Worm (Caenorhabditis elegans) whole organism, mixed stage, embryonic: Measurements from ENCODE around the gene T22F3.12.

ENCODE experiments used
- bed-3 ChIP-seq: fragments of 200-800 bp; sonication (Bioruptor generic); optimal IDR thresholded peaks from 3 replicates; lab custom pipeline; 2018; ENCODE audit warnings: mild to moderate bottlenecking, missing genetic modification characterization, moderate library complexity, missing compliant biosample characterization
- ceh-43 ChIP-seq: fragments of 200-800 bp; sonication (Bioruptor generic); optimal IDR thresholded peaks from 2 replicates; lab custom pipeline; 2018; ENCODE audit warnings: mild to moderate bottlenecking, missing genetic modification characterization, moderate library complexity, missing compliant biosample characterization
- elt-1 ChIP-seq: sonication (generic microtip); optimal IDR thresholded peaks from 2 replicates; lab custom pipeline; 2017; ENCODE audit warnings: missing genetic modification characterization, mild to moderate bottlenecking, missing compliant biosample characterization, antibody characterized with exemption, moderate library complexity, borderline replicate concordance; ENCODE audit not compliant: insufficient read depth
- elt-3 ChIP-seq: fragments of 150-350 bp; optimal IDR thresholded peaks from 2 replicates; lab custom pipeline; 2014; ENCODE audit warnings: missing biosample characterization, missing genetic modification characterization
- lin-13 ChIP-seq: fragments of 150-350 bp; optimal IDR thresholded peaks from 2 replicates; lab custom pipeline; 2014; ENCODE audit warnings: missing biosample characterization, missing genetic modification characterization
- mep-1 ChIP-seq: fragments of 150-350 bp; optimal IDR thresholded peaks from 2 replicates; lab custom pipeline; 2017; ENCODE audit warnings: missing biosample characterization, missing genetic modification reagents, missing genetic modification characterization, inconsistent platforms
- nhr-12 ChIP-seq: fragments of 150-350 bp; optimal IDR thresholded peaks from 2 replicates; lab custom pipeline; 2014; ENCODE audit warnings: missing biosample characterization, missing genetic modification characterization
- nhr-2 ChIP-seq: fragments of 150-350 bp; optimal IDR thresholded peaks from 2 replicates; lab custom pipeline; 2014; ENCODE audit warnings: missing biosample characterization, missing genetic modification characterization
- nhr-237 ChIP-seq: fragments of 150-350 bp; optimal IDR thresholded peaks from 2 replicates; lab custom pipeline; 2014; ENCODE audit warnings: missing biosample characterization, missing genetic modification characterization
- nhr-76 ChIP-seq: sonication (generic microtip); optimal IDR thresholded peaks from 2 replicates; lab custom pipeline; 2017; ENCODE audit warnings: missing biosample characterization, missing genetic modification characterization
- sptf-1 ChIP-seq: sonication (generic microtip); optimal IDR thresholded peaks from 2 replicates; lab custom pipeline; 2017; ENCODE audit warnings: mild to moderate bottlenecking, missing genetic modification characterization, moderate library complexity, missing compliant biosample characterization
- unc-120 ChIP-seq: sonication (generic microtip); optimal IDR thresholded peaks from 2 replicates; lab custom pipeline; 2017; ENCODE audit warnings: missing genetic modification characterization, missing compliant biosample characterization; ENCODE audit not compliant: poor library complexity, severe bottlenecking
- unc-39 ChIP-seq: fragments of 150-350 bp; optimal IDR thresholded peaks from 2 replicates; lab custom pipeline; 2014; ENCODE audit warnings: missing biosample characterization, missing genetic modification characterization
- ztf-11 ChIP-seq: fragments of 150-350 bp; optimal IDR thresholded peaks from 2 replicates; lab custom pipeline; 2014; ENCODE audit warnings: missing biosample characterization, missing genetic modification characterization

- TF ChIP-seq ztf-11 = no peak
- TF ChIP-seq mep-1 (tag; lab: Kevin White, UChicago) = no peak
- no peak for TF ChIP-seq nhr-12 (tag; lab: Kevin White, UChicago)
- TF ChIP-seq lin-13 (tag; lab: Kevin White, UChicago) = no peak
- TF ChIP-seq nhr-76 (tag; lab: Kevin White, UChicago) = no peak
- TF ChIP-seq elt-1 = no peak
- TF ChIP-seq nhr-2 = no peak
- TF ChIP-seq unc-39 = no peak
- TF ChIP-seq sptf-1 (tag; lab: Kevin White, UChicago) = no peak
- TF ChIP-seq nhr-237 (tag; lab: Kevin White, UChicago) = no peak
- TF ChIP-seq elt-3 (tag; lab: Kevin White, UChicago) = no peak
- no peak for TF ChIP-seq ceh-43
- no peak for TF ChIP-seq unc-120 (tag; lab: Kevin White, UChicago)
- no peak for TF ChIP-seq bed-3 (GFP tag; lab: Kevin White, UChicago)
Observed at ce11 chrV:3606391-3606790, 14.4 kb upstream of the T22F3.12 start.
